Fruit fly (Drosophila melanogaster) whole organism, embryonic: ENCODE measurements around the gene ddbt.

ENCODE experiments used
- BEAF-32 ChIP-seq: fragments of 200-800 bp; sonication (Bioruptor generic); optimal IDR thresholded peaks from 3 replicates; lab custom pipeline; 2017; ENCODE audit warnings: missing biosample characterization, missing genetic modification characterization, mild to moderate bottlenecking, moderate library complexity, missing genetic modification reagents
- CG10979 ChIP-seq: fragments of 200-800 bp; sonication (Bioruptor generic); optimal IDR thresholded peaks from 2 replicates; lab custom pipeline; 2018; ENCODE audit warnings: missing biosample characterization, mild to moderate bottlenecking, missing genetic modification characterization, moderate library complexity
- CG12744 ChIP-seq: fragments of 200-800 bp; sonication (Bioruptor generic); optimal IDR thresholded peaks from 2 replicates; lab custom pipeline; 2016; ENCODE audit warnings: missing biosample characterization, missing genetic modification characterization
- CG12769 ChIP-seq: fragments of 200-800 bp; sonication (Bioruptor generic); optimal IDR thresholded peaks from 2 replicates; lab custom pipeline; 2019; ENCODE audit warnings: missing biosample characterization, mild to moderate bottlenecking, missing genetic modification characterization, moderate library complexity
- CG12942 ChIP-seq: fragments of 200-800 bp; sonication (Bioruptor generic); optimal IDR thresholded peaks from 3 replicates; lab custom pipeline; 2016; ENCODE audit warnings: missing biosample characterization, missing genetic modification characterization
- CG13296 ChIP-seq: fragments of 200-800 bp; sonication (Bioruptor generic); optimal IDR thresholded peaks from 3 replicates; lab custom pipeline; 2018; ENCODE audit warnings: missing biosample characterization, mild to moderate bottlenecking, missing genetic modification characterization
- CG14860 ChIP-seq: fragments of 200-800 bp; sonication (Bioruptor generic); IDR thresholded peaks from 3 replicates; pipeline ENCODE4 v1.3.6; 2022; ENCODE audit warnings: missing biosample characterization, missing genetic modification characterization; ENCODE audit not compliant: partially characterized antibody
- CG17802 ChIP-seq: fragments of 200-800 bp; sonication (Bioruptor generic); optimal IDR thresholded peaks from 2 replicates; lab custom pipeline; 2018; ENCODE audit warnings: missing biosample characterization, mild to moderate bottlenecking, missing genetic modification characterization, moderate library complexity
- CG33213 ChIP-seq: fragments of 200-800 bp; sonication (Bioruptor generic); optimal IDR thresholded peaks from 3 replicates; lab custom pipeline; 2016; ENCODE audit warnings: missing biosample characterization, missing genetic modification characterization
- CG4424 ChIP-seq: fragments of 200-800 bp; sonication (Bioruptor generic); optimal IDR thresholded peaks from 3 replicates; lab custom pipeline; 2016; ENCODE audit warnings: missing biosample characterization, missing genetic modification characterization
- CG4617 ChIP-seq: fragments of 200-800 bp; sonication (Bioruptor generic); optimal IDR thresholded peaks from 3 replicates; lab custom pipeline; 2016; ENCODE audit warnings: missing biosample characterization, missing genetic modification characterization, borderline replicate concordance
- CG5180 ChIP-seq: fragments of 200-800 bp; sonication (Bioruptor generic); optimal IDR thresholded peaks from 3 replicates; lab custom pipeline; 2017; ENCODE audit warnings: missing biosample characterization, missing genetic modification characterization, mild to moderate bottlenecking, moderate library complexity, missing genetic modification reagents
- CG6654 ChIP-seq: fragments of 200-800 bp; sonication (Bioruptor generic); optimal IDR thresholded peaks from 2 replicates; lab custom pipeline; 2017; ENCODE audit warnings: missing biosample characterization, mild to moderate bottlenecking, missing genetic modification characterization
- CG7357 ChIP-seq: fragments of 200-800 bp; sonication (Bioruptor generic); IDR thresholded peaks from 3 replicates; pipeline ENCODE4 v1.3.6; 2022; ENCODE audit warnings: missing biosample characterization, missing genetic modification characterization
- CG8281 ChIP-seq: fragments of 200-800 bp; sonication (Bioruptor generic); optimal IDR thresholded peaks from 2 replicates; lab custom pipeline; 2018; ENCODE audit warnings: missing biosample characterization, mild to moderate bottlenecking, missing genetic modification characterization, moderate library complexity
- CTCF ChIP-seq: fragments of 200-800 bp; sonication (Bioruptor generic); optimal IDR thresholded peaks from 2 replicates; lab custom pipeline; 2017; ENCODE audit warnings: missing biosample characterization, mild to moderate bottlenecking, missing genetic modification characterization, moderate library complexity
- CoRest ChIP-seq: fragments of 200-800 bp; sonication (Bioruptor generic); optimal IDR thresholded peaks from 3 replicates; lab custom pipeline; 2018; ENCODE audit warnings: missing biosample characterization, mild to moderate bottlenecking, missing genetic modification characterization, moderate library complexity
- D ChIP-seq, 2 experiments: fragments of 200-800 bp in 1 of 2; fragments of >200 bp in 1 of 2; sonication (Bioruptor generic) in 1 of 2; optimal IDR thresholded peaks; 2 replicates in 1 of 2; 3 replicates in 1 of 2; lab custom pipeline; 2017; ENCODE audit warnings: mild to moderate bottlenecking in 1 of 2, missing biosample characterization in 1 of 2, missing genetic modification characterization in 1 of 2, missing genetic modification reagents in 1 of 2
- D19B ChIP-seq: fragments of 200-800 bp; sonication (Bioruptor generic); optimal IDR thresholded peaks from 2 replicates; lab custom pipeline; 2017; ENCODE audit warnings: missing biosample characterization, mild to moderate bottlenecking, missing genetic modification characterization
- Dll ChIP-seq: fragments of 200-800 bp; sonication (Bioruptor generic); IDR thresholded peaks from 4 replicates; pipeline ENCODE4 v1.3.6; 2022; ENCODE audit warnings: missing biosample characterization, missing genetic modification characterization; ENCODE audit not compliant: partially characterized antibody
- Eip74EF ChIP-seq, 2 experiments: fragments of 200-800 bp in 1 of 2; fragments of >200 bp in 1 of 2; sonication (Bioruptor generic) in 1 of 2; optimal IDR thresholded peaks; 2 replicates each; lab custom pipeline; 2017 to 2019; ENCODE audit warnings: missing biosample characterization in 2 of 2, missing genetic modification characterization in 2 of 2, mild to moderate bottlenecking in 1 of 2, moderate library complexity in 1 of 2
- Elba2 ChIP-seq: fragments of 200-800 bp; sonication (Bioruptor generic); optimal IDR thresholded peaks from 3 replicates; lab custom pipeline; 2016; ENCODE audit warnings: missing biosample characterization, missing genetic modification characterization
- NK7.1 ChIP-seq: fragments of 200-800 bp; sonication (Bioruptor generic); optimal IDR thresholded peaks from 3 replicates; lab custom pipeline; 2016; ENCODE audit warnings: missing biosample characterization, missing genetic modification characterization
- Nf-YA ChIP-seq: fragments of 200-800 bp; sonication (Bioruptor generic); IDR thresholded peaks from 2 replicates; pipeline ENCODE4 v1.3.6; 2022; ENCODE audit warnings: missing biosample characterization, missing genetic modification characterization
- Nf-YB ChIP-seq: fragments of 200-800 bp; sonication (Bioruptor generic); optimal IDR thresholded peaks from 3 replicates; lab custom pipeline; 2019; ENCODE audit warnings: missing biosample characterization, mild to moderate bottlenecking, missing genetic modification characterization, moderate library complexity
- Rfx ChIP-seq: fragments of 200-800 bp; sonication (Bioruptor generic); IDR thresholded peaks from 2 replicates; pipeline ENCODE4 v1.3.6; 2022; ENCODE audit warnings: missing biosample characterization, missing genetic modification characterization
- Ssrp ChIP-seq: fragments of 200-800 bp; sonication (Bioruptor generic); optimal IDR thresholded peaks from 2 replicates; lab custom pipeline; 2018; ENCODE audit warnings: missing biosample characterization, mild to moderate bottlenecking, missing genetic modification characterization, moderate library complexity
- Taf1 ChIP-seq: fragments of 200-800 bp; sonication (Bioruptor generic); IDR thresholded peaks from 2 replicates; pipeline ENCODE4 v1.3.6; 2022; ENCODE audit warnings: missing biosample characterization, missing genetic modification characterization
- Usf ChIP-seq: fragments of 200-800 bp; sonication (Bioruptor generic); optimal IDR thresholded peaks from 2 replicates; lab custom pipeline; 2017; ENCODE audit warnings: missing genotype, missing biosample characterization, missing genetic modification characterization
- Xbp1 ChIP-seq: fragments of 200-800 bp; sonication (Bioruptor generic); optimal IDR thresholded peaks from 3 replicates; lab custom pipeline; 2016; ENCODE audit warnings: missing biosample characterization, mild to moderate bottlenecking, missing genetic modification characterization
- Xrp1 ChIP-seq: fragments of 200-800 bp; sonication (Bioruptor generic); IDR thresholded peaks from 2 replicates; pipeline ENCODE4 v1.3.6; 2022; ENCODE audit warnings: missing biosample characterization, missing genetic modification characterization
- amos ChIP-seq: fragments of 200-800 bp; sonication (Bioruptor generic); IDR thresholded peaks from 2 replicates; pipeline ENCODE4 v1.3.6; 2022; ENCODE audit warnings: missing biosample characterization, missing genetic modification characterization; ENCODE audit not compliant: partially characterized antibody
- bbx ChIP-seq: fragments of 200-800 bp; sonication (Bioruptor generic); IDR thresholded peaks from 2 replicates; pipeline ENCODE4 v1.3.6; 2022; ENCODE audit warnings: missing biosample characterization, missing genetic modification characterization; ENCODE audit not compliant: partially characterized antibody
- chn ChIP-seq: fragments of 200-800 bp; sonication (Bioruptor generic); optimal IDR thresholded peaks from 2 replicates; lab custom pipeline; 2016; ENCODE audit warnings: missing biosample characterization, missing genetic modification characterization
- gsb ChIP-seq: fragments of 200-800 bp; sonication (Bioruptor generic); IDR thresholded peaks from 2 replicates; pipeline ENCODE4 v1.3.6; 2022; ENCODE audit warnings: missing biosample characterization, missing genetic modification characterization
- lab ChIP-seq: fragments of 200-800 bp; sonication (Bioruptor generic); optimal IDR thresholded peaks from 3 replicates; lab custom pipeline; 2017; ENCODE audit warnings: missing biosample characterization, missing genetic modification characterization, mild to moderate bottlenecking, moderate library complexity, missing genetic modification reagents
- mam ChIP-seq: fragments of 200-800 bp; sonication (Bioruptor generic); optimal IDR thresholded peaks from 3 replicates; lab custom pipeline; 2016; ENCODE audit warnings: missing biosample characterization, missing genetic modification characterization
- nerfin-1 ChIP-seq: fragments of 200-800 bp; sonication (Bioruptor generic); optimal IDR thresholded peaks from 3 replicates; lab custom pipeline; 2019; ENCODE audit warnings: missing biosample characterization, mild to moderate bottlenecking, missing genetic modification characterization, moderate library complexity
- oc ChIP-seq: fragments of 200-800 bp; sonication (Bioruptor generic); optimal IDR thresholded peaks from 2 replicates; lab custom pipeline; 2018; ENCODE audit warnings: missing biosample characterization, mild to moderate bottlenecking, missing genetic modification characterization, moderate library complexity
- sc ChIP-seq, 3 experiments: fragments of >200 bp in 2 of 3; fragments of 200-800 bp in 1 of 3; sonication (Bioruptor generic) in 1 of 3; optimal IDR thresholded peaks; 2 replicates in 2 of 3; 3 replicates in 1 of 3; lab custom pipeline; 2017; ENCODE audit warnings: mild to moderate bottlenecking in 1 of 3, missing biosample characterization in 1 of 3, missing genetic modification characterization in 1 of 3, missing genetic modification reagents in 1 of 3
- unc-4 ChIP-seq: fragments of 200-800 bp; sonication (Bioruptor generic); IDR thresholded peaks from 2 replicates; pipeline ENCODE4 v1.3.6; 2022; ENCODE audit warnings: missing biosample characterization, missing genetic modification characterization; ENCODE audit not compliant: partially characterized antibody
- wek ChIP-seq: fragments of 200-800 bp; sonication (Bioruptor generic); optimal IDR thresholded peaks from 3 replicates; lab custom pipeline; 2018; ENCODE audit warnings: missing biosample characterization, mild to moderate bottlenecking, missing genetic modification characterization, moderate library complexity
- zfh2 ChIP-seq: fragments of 200-800 bp; sonication (Bioruptor generic); optimal IDR thresholded peaks from 2 replicates; lab custom pipeline; 2016; ENCODE audit warnings: missing biosample characterization, missing genetic modification characterization

Gene ddbt

DNA sequence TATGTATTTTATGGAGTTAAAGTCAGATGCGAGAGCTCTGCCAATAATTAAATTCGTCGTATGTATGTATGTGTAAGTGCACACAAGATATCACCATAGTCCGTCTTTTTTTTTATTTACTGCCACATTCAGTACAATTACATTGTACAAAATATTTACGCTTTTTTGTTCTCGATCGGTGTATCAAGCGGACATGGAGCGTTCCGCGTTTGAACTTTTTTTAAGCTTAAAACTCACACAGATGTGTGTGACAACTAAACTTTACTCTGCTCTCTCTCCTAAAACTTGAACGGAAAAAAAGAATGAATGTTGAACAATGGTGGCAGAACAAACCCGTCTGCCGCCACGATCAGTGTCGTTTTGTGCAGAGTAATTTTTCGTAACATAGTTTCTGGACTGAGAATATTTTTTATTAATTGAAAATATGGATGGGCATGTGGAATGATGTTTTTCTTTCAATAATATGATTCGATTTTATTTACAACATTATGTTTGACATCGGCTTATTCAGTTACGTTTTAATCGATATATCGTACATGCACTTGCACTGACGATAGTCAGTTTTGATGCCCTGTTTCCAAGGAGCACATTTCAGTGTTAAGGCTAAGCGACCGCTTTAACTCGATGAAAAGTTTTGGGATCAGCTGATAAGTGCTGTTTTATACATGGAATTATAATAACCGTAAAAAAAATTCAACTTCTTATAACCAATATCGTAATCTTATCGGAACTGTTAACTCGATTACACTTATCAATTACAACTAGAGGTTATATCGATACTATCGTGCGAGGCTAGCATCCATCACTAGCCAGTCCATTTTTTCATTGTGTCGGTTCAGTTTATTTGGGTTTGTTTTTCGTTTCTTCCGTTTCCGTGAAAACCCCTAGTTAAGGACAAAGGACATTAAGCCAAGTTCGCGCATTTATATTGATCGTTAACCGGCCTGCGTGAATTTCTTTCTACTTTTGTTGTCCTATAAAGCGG is 30.1 kb downstream of the ddbt start, which contains the start of gene mth (continued):
- peak; percentile 99 for TF ChIP-seq Dll
- TF ChIP-seq CG6654 (GFP tag; lab: Kevin White, UChicago) = no peak
- no peak for TF ChIP-seq Nf-YB
- no peak for TF ChIP-seq Eip74EF (GFP tag; optimal IDR thresholded peaks at IDR 0.05; lab: Kevin White, UChicago)
- TF ChIP-seq BEAF-32 (GFP tag; lab: Kevin White, UChicago) = peak; percentile 100
- no peak for TF ChIP-seq CTCF (GFP tag; lab: Kevin White, UChicago)
- peak; percentile 100 for TF ChIP-seq CG14860 (GFP tag; lab: Robert Waterston, UW)
- TF ChIP-seq amos (GFP tag; lab: Robert Waterston, UW) = peak; percentile 96
- peak; percentile 26 for TF ChIP-seq CG8281
- TF ChIP-seq D (optimal IDR thresholded peaks at IDR 0.05; lab: Kevin White, UChicago) = peak; percentile 56
- TF ChIP-seq D (GFP tag; optimal IDR thresholded peaks at IDR 0.05; lab: Kevin White, UChicago) = no peak
- TF ChIP-seq, all 482 proteins: peak for 253

DNA sequence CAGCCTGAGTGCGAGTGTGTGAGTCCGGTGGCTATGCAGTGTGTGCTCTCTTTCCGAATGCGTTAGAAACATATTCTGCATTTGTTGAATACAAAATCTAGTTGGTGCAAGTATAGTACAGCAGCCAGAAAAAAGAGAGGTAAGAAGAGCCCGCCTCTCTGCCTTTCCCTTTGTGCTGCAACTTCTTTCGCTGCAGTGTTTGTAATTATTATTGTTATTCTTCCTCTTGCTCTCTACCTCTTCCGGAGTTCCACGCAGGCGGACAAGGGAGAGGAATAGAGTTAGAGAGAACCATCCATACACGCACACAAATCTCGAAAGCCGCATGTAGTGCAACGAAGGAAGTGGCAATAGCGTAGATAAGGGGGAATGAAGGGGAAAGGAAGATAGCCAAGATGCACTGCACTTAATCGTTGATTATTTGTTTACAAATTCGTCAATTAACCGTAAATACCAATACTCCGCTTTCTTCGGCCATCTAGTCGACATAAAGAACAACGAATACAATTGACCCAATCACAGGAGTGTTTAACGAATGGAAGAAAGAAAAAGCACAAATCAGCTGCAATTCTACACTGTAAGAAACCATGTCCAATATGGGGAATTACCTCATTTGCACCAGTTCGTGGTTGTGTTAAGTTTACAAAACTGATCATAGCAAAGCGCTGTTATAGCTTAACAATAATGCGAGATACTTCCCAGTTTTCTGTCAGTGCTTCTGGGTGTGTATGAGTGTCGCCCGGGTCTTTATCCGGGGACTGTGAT is 30.9 kb downstream of the ddbt start:
- TF ChIP-seq CG12769 (tag; lab: Kevin White, UChicago) = peak; percentile 51
- peak; percentile 66 for TF ChIP-seq lab
- TF ChIP-seq CG10979 (tag; lab: Kevin White, UChicago) = peak; percentile 86
- TF ChIP-seq CG5180 (GFP tag; lab: Kevin White, UChicago) = peak; percentile 47
- TF ChIP-seq CG12942 (GFP tag; lab: Kevin White, UChicago) = peak; percentile 77
- peak; percentile 12 for TF ChIP-seq Elba2 (GFP tag; lab: Kevin White, UChicago)
- TF ChIP-seq nerfin-1 (tag; lab: Kevin White, UChicago) = peak; percentile 53
- peak; percentile 81 for TF ChIP-seq Ssrp (tag; lab: Kevin White, UChicago)
- no peak for TF ChIP-seq D19B
- TF ChIP-seq Xrp1 = peak; percentile 85
- peak; percentile 53 for TF ChIP-seq CG17802 (tag; lab: Kevin White, UChicago)
- peak; percentile 65 for TF ChIP-seq wek
- TF ChIP-seq NK7.1 (GFP tag; lab: Kevin White, UChicago) = peak; percentile 23
- TF ChIP-seq gsb = no peak
- TF ChIP-seq chn = peak; percentile 74
- TF ChIP-seq mam = peak; percentile 61
- TF ChIP-seq CG12744 = no peak
- no peak for TF ChIP-seq Rfx
- TF ChIP-seq CG8281 = no peak
- TF ChIP-seq CG7357 (GFP tag; lab: Robert Waterston, UW) = no peak
- TF ChIP-seq Taf1 (GFP tag; lab: Robert Waterston, UW) = no peak
- TF ChIP-seq oc (tag; lab: Kevin White, UChicago) = peak; percentile 77
- TF ChIP-seq sc (optimal IDR thresholded peaks at IDR 0.05; lab: Kevin White, UChicago) = no peak
- peak; percentile 78 for TF ChIP-seq sc (GFP tag; optimal IDR thresholded peaks at IDR 0.05; lab: Kevin White, UChicago)
- TF ChIP-seq zfh2 = no peak
- TF ChIP-seq Nf-YA (GFP tag; lab: Robert Waterston, UW) = peak; percentile 42; the same call in 1 of the 2 replicates
- TF ChIP-seq CoRest = peak; percentile 66
- peak; percentile 81 for TF ChIP-seq CG4424
- TF ChIP-seq CG13296 (GFP tag; lab: Kevin White, UChicago) = no peak
- no peak for TF ChIP-seq Usf (GFP tag; lab: Kevin White, UChicago)
- TF ChIP-seq BEAF-32 (GFP tag; lab: Kevin White, UChicago) = no peak
- TF ChIP-seq CG33213 (GFP tag; lab: Kevin White, UChicago) = peak; percentile 40
- peak; percentile 80 for TF ChIP-seq Xbp1 (GFP tag; lab: Kevin White, UChicago)
- no peak for TF ChIP-seq unc-4
- TF ChIP-seq CG4617 = no peak
- TF ChIP-seq bbx (GFP tag; lab: Robert Waterston, UW) = no peak
